Fruit fly (Drosophila melanogaster) whole organism, embryonic: Measurements from ENCODE around the gene CG6937.

ENCODE experiments used
- Adf1 ChIP-seq: fragments of 200-800 bp; sonication (Bioruptor generic); IDR thresholded peaks from 2 replicates; pipeline ENCODE4 v1.3.6; 2022; ENCODE audit warnings: missing biosample characterization, missing genetic modification characterization
- Asciz ChIP-seq: fragments of 200-800 bp; sonication (Bioruptor generic); optimal IDR thresholded peaks from 2 replicates; lab custom pipeline; 2017; ENCODE audit warnings: missing biosample characterization, mild to moderate bottlenecking, missing genetic modification characterization, missing genetic modification reagents
- Blimp-1 ChIP-seq: fragments of 200-800 bp; sonication (Bioruptor generic); optimal IDR thresholded peaks from 3 replicates; lab custom pipeline; 2018; ENCODE audit warnings: missing biosample characterization, missing genetic modification characterization, mild to moderate bottlenecking, moderate library complexity, missing genetic modification reagents
- CG11085 ChIP-seq: fragments of 200-800 bp; sonication (Bioruptor generic); IDR thresholded peaks from 2 replicates; pipeline ENCODE4 v1.3.6; 2022; ENCODE audit warnings: missing biosample characterization, missing genetic modification characterization
- CG11398 ChIP-seq: fragments of 200-800 bp; sonication (Bioruptor generic); optimal IDR thresholded peaks from 2 replicates; lab custom pipeline; 2016; ENCODE audit warnings: missing biosample characterization, missing genetic modification characterization
- CG12219 ChIP-seq: fragments of 200-800 bp; sonication (Bioruptor generic); optimal IDR thresholded peaks from 3 replicates; lab custom pipeline; 2018; ENCODE audit warnings: missing biosample characterization, mild to moderate bottlenecking, missing genetic modification characterization
- CG15073 ChIP-seq: fragments of 200-800 bp; sonication (Bioruptor generic); optimal IDR thresholded peaks from 2 replicates; lab custom pipeline; 2016; ENCODE audit warnings: missing biosample characterization, missing genetic modification characterization
- CG1529 ChIP-seq: fragments of 200-800 bp; sonication (Bioruptor generic); optimal IDR thresholded peaks from 3 replicates; lab custom pipeline; 2018; ENCODE audit warnings: missing biosample characterization, missing genetic modification characterization
- CG17361 ChIP-seq: fragments of 200-800 bp; sonication (Bioruptor generic); IDR thresholded peaks from 3 replicates; pipeline ENCODE4 v1.3.6; 2022; ENCODE audit warnings: missing biosample characterization, missing genetic modification characterization
- CG18262 ChIP-seq: fragments of 200-800 bp; optimal IDR thresholded peaks from 3 replicates; lab custom pipeline; 2019; ENCODE audit warnings: missing biosample characterization, mild to moderate bottlenecking, missing genetic modification characterization, moderate library complexity
- CG3847 ChIP-seq: fragments of 200-800 bp; sonication (Bioruptor generic); IDR thresholded peaks from 2 replicates; pipeline ENCODE4 v1.3.6; 2022; ENCODE audit warnings: missing biosample characterization, missing genetic modification characterization
- CG4360 ChIP-seq: fragments of 200-800 bp; sonication (Bioruptor generic); IDR thresholded peaks from 2 replicates; pipeline ENCODE4 v1.3.6; 2022; ENCODE audit warnings: missing biosample characterization, missing genetic modification characterization
- CG7372 ChIP-seq: fragments of 200-800 bp; sonication (Bioruptor generic); IDR thresholded peaks from 2 replicates; pipeline ENCODE4 v1.3.6; 2022; ENCODE audit warnings: missing biosample characterization, missing genetic modification characterization
- CG8765 ChIP-seq: fragments of 200-800 bp; sonication (Bioruptor generic); IDR thresholded peaks from 2 replicates; pipeline ENCODE4 v1.3.6; 2022; ENCODE audit warnings: missing biosample characterization, missing genetic modification characterization
- CG9817 ChIP-seq: fragments of 200-800 bp; sonication (Bioruptor generic); optimal IDR thresholded peaks from 2 replicates; lab custom pipeline; 2018; ENCODE audit warnings: missing biosample characterization, mild to moderate bottlenecking, missing genetic modification characterization, moderate library complexity
- CHES-1-like ChIP-seq: fragments of 200-800 bp; sonication (Bioruptor generic); optimal IDR thresholded peaks from 2 replicates; lab custom pipeline; 2016; ENCODE audit warnings: missing biosample characterization, missing genetic modification characterization
- Chrac-16 ChIP-seq: fragments of 200-800 bp; sonication (Bioruptor generic); optimal IDR thresholded peaks from 3 replicates; lab custom pipeline; 2016; ENCODE audit warnings: missing biosample characterization, missing genetic modification characterization
- Dip2 ChIP-seq: fragments of 200-800 bp; sonication (Bioruptor generic); IDR thresholded peaks from 2 replicates; pipeline ENCODE4 v1.3.6; 2022; ENCODE audit warnings: missing biosample characterization, missing genetic modification characterization
- HHEX ChIP-seq: fragments of 200-800 bp; sonication (Bioruptor generic); optimal IDR thresholded peaks from 3 replicates; lab custom pipeline; 2017; ENCODE audit warnings: missing biosample characterization, mild to moderate bottlenecking, missing genetic modification characterization, missing genetic modification reagents
- HLH4C ChIP-seq: fragments of 200-800 bp; sonication (Bioruptor generic); IDR thresholded peaks from 3 replicates; pipeline ENCODE4 v1.3.6; 2022; ENCODE audit warnings: missing biosample characterization, missing genetic modification characterization; ENCODE audit not compliant: partially characterized antibody
- Hr78 ChIP-seq, 2 experiments: fragments of 200-800 bp in 1 of 2; fragments of >200 bp in 1 of 2; sonication (Bioruptor generic) in 1 of 2; optimal IDR thresholded peaks; 2 replicates each; lab custom pipeline; 2017 to 2019; ENCODE audit warnings: missing biosample characterization in 2 of 2, missing genetic modification characterization in 2 of 2, mild to moderate bottlenecking in 1 of 2, moderate library complexity in 1 of 2
- Jarid2 ChIP-seq: fragments of 200-800 bp; sonication (Bioruptor generic); optimal IDR thresholded peaks from 3 replicates; lab custom pipeline; 2017; ENCODE audit warnings: mild to moderate bottlenecking, missing biosample characterization, missing genetic modification reagents, missing genetic modification characterization
- MESR4 ChIP-seq: fragments of 200-800 bp; sonication (Bioruptor generic); optimal IDR thresholded peaks from 2 replicates; lab custom pipeline; 2018; ENCODE audit warnings: missing biosample characterization, mild to moderate bottlenecking, missing genetic modification characterization, moderate library complexity
- Max ChIP-seq: fragments of 200-800 bp; sonication (Bioruptor generic); optimal IDR thresholded peaks from 2 replicates; lab custom pipeline; 2016; ENCODE audit warnings: missing biosample characterization, mild to moderate bottlenecking, missing genetic modification characterization
- Mrtf ChIP-seq: fragments of 200-800 bp; sonication (Bioruptor generic); IDR thresholded peaks from 3 replicates; pipeline ENCODE4 v1.3.6; 2022; ENCODE audit warnings: missing biosample characterization, missing genetic modification characterization
- Poxn ChIP-seq: fragments of 200-800 bp; sonication (Bioruptor generic); IDR thresholded peaks from 2 replicates; pipeline ENCODE4 v1.3.6; 2022; ENCODE audit warnings: missing biosample characterization, missing genetic modification characterization
- Ptx1 ChIP-seq: fragments of 200-800 bp; sonication (Bioruptor generic); IDR thresholded peaks from 2 replicates; pipeline ENCODE4 v1.3.6; 2022; ENCODE audit warnings: missing biosample characterization, missing genetic modification characterization
- Rfx ChIP-seq: fragments of 200-800 bp; sonication (Bioruptor generic); IDR thresholded peaks from 2 replicates; pipeline ENCODE4 v1.3.6; 2022; ENCODE audit warnings: missing biosample characterization, missing genetic modification characterization
- Scr ChIP-seq: fragments of 200-800 bp; sonication (Bioruptor generic); IDR thresholded peaks from 2 replicates; pipeline ENCODE4 v1.3.6; 2022; ENCODE audit warnings: missing biosample characterization, missing genetic modification characterization; ENCODE audit not compliant: partially characterized antibody
- Usf ChIP-seq: fragments of 200-800 bp; sonication (Bioruptor generic); optimal IDR thresholded peaks from 2 replicates; lab custom pipeline; 2017; ENCODE audit warnings: missing genotype, missing biosample characterization, missing genetic modification characterization
- ac ChIP-seq: fragments of 200-800 bp; sonication (Bioruptor generic); optimal IDR thresholded peaks from 3 replicates; lab custom pipeline; 2017; ENCODE audit warnings: missing biosample characterization, mild to moderate bottlenecking, missing genetic modification characterization
- caup ChIP-seq: fragments of 200-800 bp; sonication (Bioruptor generic); optimal IDR thresholded peaks from 3 replicates; lab custom pipeline; 2017; ENCODE audit warnings: missing biosample characterization, mild to moderate bottlenecking, missing genetic modification characterization, moderate library complexity; ENCODE audit not compliant: severe bottlenecking
- croc ChIP-seq: fragments of 200-800 bp; sonication (Bioruptor generic); conservative IDR thresholded peaks from 3 replicates; pipeline ENCODE4 v1.3.6; 2022; ENCODE audit warnings: missing biosample characterization, missing genetic modification characterization
- danr ChIP-seq: fragments of 200-800 bp; sonication (Bioruptor generic); IDR thresholded peaks from 2 replicates; pipeline ENCODE4 v1.3.6; 2022; ENCODE audit warnings: missing biosample characterization, missing genetic modification characterization
- dmrt11E ChIP-seq: fragments of 200-800 bp; sonication (Bioruptor generic); optimal IDR thresholded peaks from 3 replicates; lab custom pipeline; 2018; ENCODE audit warnings: missing biosample characterization, mild to moderate bottlenecking, missing genetic modification characterization, moderate library complexity
- fd3F ChIP-seq: fragments of 200-800 bp; sonication (Bioruptor generic); optimal IDR thresholded peaks from 2 replicates; lab custom pipeline; 2018; ENCODE audit warnings: missing biosample characterization, mild to moderate bottlenecking, missing genetic modification characterization, moderate library complexity
- gem ChIP-seq: fragments of 200-800 bp; sonication (Bioruptor generic); optimal IDR thresholded peaks from 2 replicates; lab custom pipeline; 2019; ENCODE audit warnings: missing biosample characterization, mild to moderate bottlenecking, missing genetic modification characterization, moderate library complexity
- gfzf ChIP-seq: fragments of 200-800 bp; sonication (Bioruptor generic); optimal IDR thresholded peaks from 2 replicates; lab custom pipeline; 2016; ENCODE audit warnings: missing biosample characterization, mild to moderate bottlenecking, missing genetic modification characterization, moderate library complexity
- her ChIP-seq: fragments of 200-800 bp; sonication (Bioruptor generic); optimal IDR thresholded peaks from 2 replicates; lab custom pipeline; 2016; ENCODE audit warnings: missing biosample characterization, missing genetic modification characterization
- hth ChIP-seq: fragments of >200 bp; optimal IDR thresholded peaks from 2 replicates; lab custom pipeline; 2017; ENCODE audit warnings: inconsistent platforms
- klu ChIP-seq: fragments of 200-800 bp; sonication (Bioruptor generic); IDR thresholded peaks from 2 replicates; pipeline ENCODE4 v1.3.6; 2022; ENCODE audit warnings: missing biosample characterization, missing genetic modification characterization
- kni ChIP-seq: fragments of 200-800 bp; sonication (Bioruptor generic); optimal IDR thresholded peaks from 3 replicates; lab custom pipeline; 2017; ENCODE audit warnings: mild to moderate bottlenecking, missing biosample characterization, missing genetic modification reagents, missing genetic modification characterization
- lab ChIP-seq: fragments of 200-800 bp; sonication (Bioruptor generic); optimal IDR thresholded peaks from 3 replicates; lab custom pipeline; 2017; ENCODE audit warnings: missing biosample characterization, missing genetic modification characterization, mild to moderate bottlenecking, moderate library complexity, missing genetic modification reagents
- mirr ChIP-seq: fragments of 200-800 bp; sonication (Bioruptor generic); optimal IDR thresholded peaks from 3 replicates; lab custom pipeline; 2018; ENCODE audit warnings: missing biosample characterization, mild to moderate bottlenecking, missing genetic modification characterization
- p53 ChIP-seq: fragments of 200-800 bp; sonication (Bioruptor generic); optimal IDR thresholded peaks from 2 replicates; lab custom pipeline; 2016; ENCODE audit warnings: missing biosample characterization, missing genetic modification characterization
- row ChIP-seq: fragments of 200-800 bp; sonication (Bioruptor generic); IDR thresholded peaks from 3 replicates; pipeline ENCODE4 v1.3.6; 2022; ENCODE audit warnings: missing biosample characterization, missing genetic modification characterization
- sisA ChIP-seq: fragments of 200-800 bp; sonication (Bioruptor generic); IDR thresholded peaks from 2 replicates; pipeline ENCODE4 v1.3.6; 2022; ENCODE audit warnings: missing biosample characterization, missing genetic modification characterization
- trem ChIP-seq: fragments of 200-800 bp; optimal IDR thresholded peaks from 3 replicates; lab custom pipeline; 2019; ENCODE audit warnings: missing biosample characterization, mild to moderate bottlenecking, missing genetic modification characterization, moderate library complexity
- wdn ChIP-seq: fragments of 200-800 bp; sonication (Bioruptor generic); IDR thresholded peaks from 2 replicates; pipeline ENCODE4 v1.3.6; 2022; ENCODE audit warnings: missing biosample characterization, missing genetic modification characterization

CG6937 gene

DNA sequence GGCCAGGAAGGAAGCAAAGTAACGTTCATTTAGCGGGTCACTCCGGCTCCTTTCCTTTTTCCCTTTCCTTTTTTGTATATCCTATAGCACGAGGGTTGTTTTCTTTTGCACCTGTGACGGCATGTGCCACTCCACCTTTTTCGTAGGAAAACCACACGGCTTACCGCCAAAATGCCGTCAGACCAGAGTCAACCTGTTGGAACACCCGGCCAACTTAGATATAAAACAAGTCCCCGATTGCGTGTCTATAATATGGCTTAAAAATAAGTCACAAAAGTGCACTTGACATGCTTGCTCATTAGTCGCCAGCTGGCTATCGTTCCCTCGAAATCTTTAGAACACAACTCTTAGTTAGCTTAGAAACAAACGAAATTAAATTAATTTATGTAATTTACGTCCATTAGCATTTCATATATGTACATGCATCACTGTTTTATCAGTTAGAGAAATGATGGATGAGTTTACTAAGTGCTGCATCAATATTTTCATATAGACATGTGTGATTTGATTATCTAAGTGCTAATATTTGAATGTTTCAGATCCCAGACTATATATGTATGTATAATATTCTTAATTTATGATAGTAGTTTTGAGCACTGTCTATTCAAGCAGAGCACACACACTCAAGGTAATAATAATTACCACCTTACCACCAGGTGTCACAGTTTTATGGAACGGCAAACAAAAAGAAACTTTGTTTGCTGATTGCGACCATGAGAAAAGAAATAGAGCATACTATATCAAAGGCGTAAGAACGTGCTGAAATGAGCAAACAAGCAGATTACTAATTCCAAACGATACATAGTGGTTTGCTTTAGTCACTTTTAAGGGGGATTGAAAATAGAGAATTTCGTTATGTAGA lies 50.2 kb downstream of the CG6937 start (continued):
- TF ChIP-seq klu (GFP tag; lab: Robert Waterston, UW) = no peak
- TF ChIP-seq gem (tag; lab: Kevin White, UChicago) = peak; percentile 23
- no peak for TF ChIP-seq Mrtf (GFP tag; lab: Robert Waterston, UW)
- no peak for TF ChIP-seq CG11398
- TF ChIP-seq CG8765 (GFP tag; lab: Robert Waterston, UW) = no peak
- no peak for TF ChIP-seq CG12219 (GFP tag; lab: Kevin White, UChicago)
- no peak for TF ChIP-seq Max (GFP tag; lab: Kevin White, UChicago)
- peak; percentile 41 for TF ChIP-seq CG18262 (tag; lab: Kevin White, UChicago)
- TF ChIP-seq CG15073 (GFP tag; lab: Kevin White, UChicago) = no peak
- TF ChIP-seq Adf1 (GFP tag; lab: Robert Waterston, UW) = no peak
- peak; percentile 23 for TF ChIP-seq dmrt11E (tag; lab: Kevin White, UChicago)
- TF ChIP-seq Rfx (GFP tag; lab: Robert Waterston, UW) = no peak
- TF ChIP-seq Jarid2 (GFP tag; lab: Kevin White, UChicago) = no peak
- no peak for TF ChIP-seq CG7372 (GFP tag; lab: Robert Waterston, UW)
- TF ChIP-seq caup = no peak
- TF ChIP-seq HLH4C (GFP tag; lab: Robert Waterston, UW) = no peak
- TF ChIP-seq hth (lab: Kevin White, UChicago) = no peak
- no peak for TF ChIP-seq mirr (GFP tag; lab: Kevin White, UChicago)
- TF ChIP-seq ac (GFP tag; lab: Kevin White, UChicago) = no peak
- no peak for TF ChIP-seq Hr78 (GFP tag; optimal IDR thresholded peaks at IDR 0.05; lab: Kevin White, UChicago)
- no peak for TF ChIP-seq CG9817 (tag; lab: Kevin White, UChicago)
- TF ChIP-seq gfzf (GFP tag; lab: Kevin White, UChicago) = no peak
- TF ChIP-seq Ptx1 (GFP tag; lab: Robert Waterston, UW) = no peak
- TF ChIP-seq row (GFP tag; lab: Robert Waterston, UW) = no peak
- peak; percentile 55 for TF ChIP-seq Asciz (GFP tag; lab: Kevin White, UChicago)
- TF ChIP-seq CG1529 (GFP tag; lab: Kevin White, UChicago) = no peak
- TF ChIP-seq lab (GFP tag; lab: Kevin White, UChicago) = peak; percentile 49
- no peak for TF ChIP-seq p53
- TF ChIP-seq Chrac-16 (GFP tag; lab: Kevin White, UChicago) = no peak
- no peak for TF ChIP-seq sisA (GFP tag; lab: Robert Waterston, UW)
- no peak for TF ChIP-seq CG17361 (GFP tag; lab: Robert Waterston, UW)
- TF ChIP-seq CG4360 = no peak
- TF ChIP-seq her (GFP tag; lab: Kevin White, UChicago) = no peak
- no peak for TF ChIP-seq Poxn (GFP tag; lab: Robert Waterston, UW)
- no peak for TF ChIP-seq fd3F
- no peak for TF ChIP-seq MESR4
- peak; percentile 33 for TF ChIP-seq trem (tag; lab: Kevin White, UChicago)
- no peak for TF ChIP-seq CHES-1-like
- no peak for TF ChIP-seq danr (GFP tag; lab: Robert Waterston, UW)
- no peak for TF ChIP-seq CG11085 (GFP tag; lab: Robert Waterston, UW)
- peak; percentile 35 for TF ChIP-seq Blimp-1 (GFP tag; lab: Kevin White, UChicago)
- TF ChIP-seq croc (GFP tag; lab: Robert Waterston, UW) = no peak
- TF ChIP-seq Usf (GFP tag; lab: Kevin White, UChicago) = no peak
- no peak for TF ChIP-seq CG3847 (GFP tag; lab: Robert Waterston, UW)
- TF ChIP-seq Scr (GFP tag; lab: Robert Waterston, UW) = no peak
- 0 out of 2 replicates have a peak, but pooled peaks have one; percentile 7 for TF ChIP-seq Dip2 (GFP tag; lab: Robert Waterston, UW)
- no peak for TF ChIP-seq wdn
- peak; percentile 2 for TF ChIP-seq HHEX (GFP tag; lab: Kevin White, UChicago)
- TF ChIP-seq kni (GFP tag; lab: Kevin White, UChicago) = peak; percentile 11
